Worm (Caenorhabditis elegans): ENCODE results near the gene srg-46.

ce11 chrV:13364227-13364626, 712 bp downstream of the srg-46 start:
- TF ChIP-seq lin-26 (GFP tag; IDR thresholded peaks at IDR 0.05) = no peak
- TF ChIP-seq F57C9.4 (tag; optimal IDR thresholded peaks at IDR 0.05) = no peak
- TF ChIP-seq Y79H2A.3 (GFP tag; conservative IDR thresholded peaks at IDR 0.05) = no peak
- TF ChIP-seq fkh-3 (tag; optimal IDR thresholded peaks at IDR 0.05) = no peak
- no peak for TF ChIP-seq lag-1 (GFP tag; IDR thresholded peaks at IDR 0.05)
- no peak for TF ChIP-seq egrh-3 (GFP tag; IDR thresholded peaks at IDR 0.05)
- TF ChIP-seq athp-1 (tag; optimal IDR thresholded peaks at IDR 0.05) = no peak
- TF ChIP-seq zim-3 (tag; optimal IDR thresholded peaks at IDR 0.05) = no peak
- no peak for TF ChIP-seq ceh-79 (tag; optimal IDR thresholded peaks at IDR 0.05)
